Fruit fly (Drosophila melanogaster): ENCODE results near the gene CG7365.

DNA sequence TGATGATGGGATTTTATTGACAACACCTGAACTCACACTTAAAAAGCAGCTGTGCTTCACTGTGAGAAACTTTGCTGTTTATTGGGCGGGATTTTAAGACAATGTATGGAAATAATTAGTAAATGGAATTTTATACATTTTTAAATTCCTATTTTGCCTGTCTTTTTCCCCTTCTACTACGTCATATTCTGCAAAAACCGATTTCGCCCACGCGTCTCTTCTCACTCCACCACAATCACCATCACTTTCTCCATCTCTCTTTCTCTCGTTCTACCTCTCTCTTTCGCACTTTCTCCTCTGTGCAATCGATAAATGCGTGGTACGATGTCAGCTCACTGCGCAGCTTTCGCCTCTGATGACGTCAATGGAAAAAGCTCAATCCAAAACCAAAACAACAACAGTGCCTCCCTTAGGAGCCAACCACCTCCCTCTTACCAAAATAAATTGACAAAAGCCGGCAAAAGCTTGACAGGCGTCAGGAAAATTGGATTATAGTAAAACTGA, 22.6 kb downstream of the CG7365 start:
- TF ChIP-seq CG8632 (GFP tag; optimal IDR thresholded peaks at IDR 0.05) (no peak), fkh (GFP tag; optimal IDR thresholded peaks at IDR 0.05) (no peak), CG31627 (GFP tag; optimal IDR thresholded peaks at IDR 0.05) (no peak)
